Worm (Caenorhabditis elegans) whole organism, early embryonic: ENCODE data around the gene W03A5.1.

Experiments used
- aly-1 ChIP-seq: sonication (generic microtip); optimal IDR thresholded peaks from 2 replicates; lab custom pipeline; 2016; ENCODE audit warnings: missing genetic modification characterization, missing compliant biosample characterization
- ama-1 ChIP-seq: fragments of 150-350 bp; optimal IDR thresholded peaks from 2 replicates; lab custom pipeline; 2014

DNA sequence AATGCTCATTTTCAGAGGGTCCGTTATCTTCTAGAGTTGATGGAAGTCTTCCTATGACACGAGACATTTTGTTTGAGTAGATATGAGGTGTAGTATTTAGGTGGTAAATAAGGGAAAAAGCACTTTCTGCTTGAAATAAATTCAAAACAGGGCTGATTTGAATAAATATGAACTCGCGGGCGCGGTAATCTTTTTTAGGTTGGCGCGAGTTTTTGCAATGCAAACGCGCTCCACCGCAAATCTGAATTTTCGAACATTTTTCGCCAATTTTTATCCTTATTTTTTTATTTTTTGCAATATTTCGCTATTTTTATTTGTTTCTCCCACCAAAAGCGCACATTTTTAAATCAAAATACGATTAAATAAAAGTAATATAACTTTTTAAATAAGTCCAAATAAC is 40.5 kb downstream of the W03A5.1 start, which contains the start of gene skpt-1:
- TF ChIP-seq aly-1 (tag; lab: Kevin White, UChicago), result no peak
- no peak for TF ChIP-seq ama-1
